Worm (Caenorhabditis elegans) whole organism, L1 larva: ENCODE measurements around the gene tut-2.

Experiments used
- C04F5.9 ChIP-seq: sonication (generic microtip); optimal IDR thresholded peaks from 2 replicates; lab custom pipeline; 2016; ENCODE audit warnings: missing genetic modification characterization, missing compliant biosample characterization
- C34B4.2 ChIP-seq: sonication (generic microtip); optimal IDR thresholded peaks from 2 replicates; lab custom pipeline; 2017; ENCODE audit warnings: mild to moderate bottlenecking, missing genetic modification characterization, missing compliant biosample characterization
- F16B12.6 ChIP-seq: fragments of 150-350 bp; optimal IDR thresholded peaks from 2 replicates; lab custom pipeline; 2014; ENCODE audit warnings: missing biosample characterization, missing genetic modification characterization
- alr-1 ChIP-seq: fragments of 200-800 bp; sonication (Bioruptor generic); optimal IDR thresholded peaks from 2 replicates; lab custom pipeline; 2018; ENCODE audit warnings: borderline replicate concordance, mild to moderate bottlenecking, missing genetic modification characterization, missing compliant biosample characterization
- ama-1 ChIP-seq: fragments of 150-350 bp; optimal IDR thresholded peaks from 2 replicates; lab custom pipeline; 2014
- dsc-1 ChIP-seq: sonication (generic microtip); optimal IDR thresholded peaks from 2 replicates; lab custom pipeline; 2016; ENCODE audit warnings: mild to moderate bottlenecking, missing genetic modification characterization, missing compliant biosample characterization
- efl-3 ChIP-seq: fragments of 200-800 bp; sonication (Bioruptor generic); optimal IDR thresholded peaks from 2 replicates; lab custom pipeline; 2018; ENCODE audit warnings: mild to moderate bottlenecking, missing genetic modification characterization, missing compliant biosample characterization
- egl-13 ChIP-seq: sonication (generic microtip); optimal IDR thresholded peaks from 2 replicates; lab custom pipeline; 2016; ENCODE audit warnings: missing genotype, missing genetic modification reagents, missing genetic modification characterization, missing compliant biosample characterization
- egl-27 ChIP-seq, 2 experiments: fragments of 150-350 bp in 1 of 2; sonication (generic microtip); optimal IDR thresholded peaks; 3 replicates each; lab custom pipeline; 2017 to 2018; ENCODE audit warnings: missing biosample characterization in 2 of 2, missing genetic modification characterization in 2 of 2, missing genetic modification reagents in 2 of 2
- ets-5 ChIP-seq: fragments of 200-800 bp; sonication (Bioruptor generic); IDR thresholded peaks from 2 replicates; pipeline ENCODE4 v1.3.6; 2022; ENCODE audit warnings: missing genetic modification characterization, missing compliant biosample characterization
- fkh-10 ChIP-seq: sonication (generic microtip); optimal IDR thresholded peaks from 2 replicates; lab custom pipeline; 2017; ENCODE audit warnings: missing biosample characterization, missing genetic modification reagents, missing genetic modification characterization
- fkh-4 ChIP-seq: sonication (generic microtip); optimal IDR thresholded peaks from 2 replicates; lab custom pipeline; 2016; ENCODE audit warnings: missing compliant biosample characterization, missing genetic modification characterization, borderline replicate concordance
- fkh-8 ChIP-seq: sonication (generic microtip); optimal IDR thresholded peaks from 2 replicates; lab custom pipeline; 2016; ENCODE audit warnings: mild to moderate bottlenecking, missing genetic modification characterization, missing compliant biosample characterization
- lin-14 ChIP-seq: fragments of 200-800 bp; sonication (Bioruptor generic); optimal IDR thresholded peaks from 2 replicates; lab custom pipeline; 2018; ENCODE audit warnings: mild to moderate bottlenecking, missing genetic modification characterization, moderate library complexity, missing compliant biosample characterization
- lin-15B ChIP-seq: fragments of 150-350 bp; sonication (generic microtip); optimal IDR thresholded peaks from 3 replicates; lab custom pipeline; 2014; ENCODE audit warnings: missing biosample characterization, missing genetic modification characterization
- lin-35 ChIP-seq, 2 experiments: fragments of 150-350 bp; optimal IDR thresholded peaks; 2 replicates each; lab custom pipeline; 2014; ENCODE audit warnings: missing biosample characterization in 2 of 2, missing genetic modification characterization in 2 of 2, missing genetic modification reagents in 2 of 2
- lir-3 ChIP-seq: sonication (generic microtip); optimal IDR thresholded peaks from 2 replicates; lab custom pipeline; 2016; ENCODE audit warnings: mild to moderate bottlenecking, missing genetic modification characterization, moderate library complexity, missing compliant biosample characterization; ENCODE audit not compliant: poor library complexity
- lsy-2 ChIP-seq, 2 experiments: fragments of 150-350 bp; optimal IDR thresholded peaks; 2 replicates each; lab custom pipeline; 2014; ENCODE audit warnings: missing biosample characterization in 2 of 2, missing genetic modification characterization in 2 of 2
- mab-9 ChIP-seq: fragments of 200-800 bp; sonication (Bioruptor generic); IDR thresholded peaks from 2 replicates; pipeline ENCODE4 v1.3.6; 2022; ENCODE audit warnings: missing genetic modification reagents, missing genetic modification characterization, missing compliant biosample characterization
- mdl-1 ChIP-seq, 2 experiments: fragments of 150-350 bp; optimal IDR thresholded peaks; 2 replicates each; lab custom pipeline; 2014 to 2017; ENCODE audit warnings: missing biosample characterization in 2 of 2, missing genetic modification characterization in 2 of 2, inconsistent platforms in 1 of 2
- nhr-12 ChIP-seq: sonication (generic microtip); optimal IDR thresholded peaks from 2 replicates; lab custom pipeline; 2017; ENCODE audit warnings: missing biosample characterization, missing genetic modification characterization
- nhr-19 ChIP-seq: fragments of 200-800 bp; sonication (Bioruptor generic); conservative IDR thresholded peaks from 2 replicates; pipeline ENCODE4 v1.3.6; 2022; ENCODE audit warnings: missing genetic modification characterization, missing compliant biosample characterization
- nhr-71 ChIP-seq: sonication (generic microtip); optimal IDR thresholded peaks from 2 replicates; lab custom pipeline; 2016; ENCODE audit warnings: mild to moderate bottlenecking, missing genetic modification characterization, moderate library complexity, missing compliant biosample characterization
- nhr-84 ChIP-seq: sonication (generic microtip); optimal IDR thresholded peaks from 2 replicates; lab custom pipeline; 2017; ENCODE audit warnings: missing biosample characterization, missing genetic modification characterization
- pag-3 ChIP-seq: sonication (generic microtip); optimal IDR thresholded peaks from 2 replicates; lab custom pipeline; 2017; ENCODE audit warnings: missing genetic modification characterization, mild to moderate bottlenecking, missing compliant biosample characterization, antibody characterized with exemption, borderline replicate concordance; ENCODE audit not compliant: insufficient read depth
- pax-3 ChIP-seq: fragments of 200-800 bp; sonication (Bioruptor generic); optimal IDR thresholded peaks from 2 replicates; lab custom pipeline; 2018; ENCODE audit warnings: mild to moderate bottlenecking, missing genetic modification characterization, moderate library complexity, missing compliant biosample characterization
- pqm-1 ChIP-seq: sonication (generic microtip); optimal IDR thresholded peaks from 3 replicates; lab custom pipeline; 2017; ENCODE audit warnings: missing biosample characterization, missing genetic modification characterization
- rnt-1 ChIP-seq: sonication (generic microtip); optimal IDR thresholded peaks from 2 replicates; lab custom pipeline; 2016; ENCODE audit warnings: mild to moderate bottlenecking, missing genetic modification characterization, moderate library complexity, missing compliant biosample characterization
- snpc-4 ChIP-seq: fragments of 150-350 bp; optimal IDR thresholded peaks from 2 replicates; lab custom pipeline; 2014; ENCODE audit warnings: missing biosample characterization, missing genetic modification characterization
- unc-62 ChIP-seq: fragments of 150-350 bp; optimal IDR thresholded peaks from 2 replicates; lab custom pipeline; 2014; ENCODE audit warnings: missing biosample characterization, missing genetic modification reagents, missing genetic modification characterization
- vab-15 ChIP-seq: sonication (generic microtip); optimal IDR thresholded peaks from 2 replicates; lab custom pipeline; 2017; ENCODE audit warnings: missing genotype, mild to moderate bottlenecking, missing genetic modification characterization, missing compliant biosample characterization
- ztf-11 ChIP-seq, 2 experiments: sonication (generic microtip); optimal IDR thresholded peaks; 2 replicates each; lab custom pipeline; 2016 to 2017; ENCODE audit warnings: missing genetic modification characterization in 2 of 2, missing biosample characterization in 1 of 2, missing compliant biosample characterization in 1 of 2

The tut-2 gene

ce11 chrV:10635722-10636121 is 22.3 kb upstream of the tut-2 start, which contains the start of gene kvs-2:
Gene kvs-2, plus strand, starts transcription at chrV:10636022.
- TF ChIP-seq ztf-11 (tag; optimal IDR thresholded peaks at IDR 0.05; lab: Kevin White, UChicago) (no peak), lin-35 (GFP tag; optimal IDR thresholded peaks at IDR 0.05; lab: Kevin White, UChicago) (no peak), snpc-4 (tag; lab: Kevin White, UChicago) (no peak), pag-3 (no peak), nhr-19 (GFP tag; lab: Robert Waterston, UW) (no peak)
- TF ChIP-seq, all 84 proteins: peak for 0

DNA sequence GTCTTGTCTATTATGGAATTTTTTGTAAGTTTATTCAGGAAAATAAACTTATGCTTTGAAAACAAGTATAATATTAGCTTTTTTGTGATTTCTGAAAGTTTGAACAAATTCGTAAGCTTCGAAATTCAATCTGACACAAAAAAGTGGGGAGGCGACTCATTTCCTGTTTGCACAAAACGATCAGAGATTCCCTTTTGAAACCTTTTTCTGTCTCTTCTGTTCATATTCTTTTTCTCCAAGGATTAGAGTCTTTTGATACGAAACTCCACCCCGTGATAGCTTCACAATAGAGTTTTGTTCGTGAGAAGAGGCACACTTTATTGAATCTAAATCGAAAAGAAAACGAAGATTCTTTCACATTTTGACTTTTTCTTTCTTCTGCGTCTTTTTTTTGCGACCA is 17.1 kb upstream of the tut-2 start:
- TF ChIP-seq lsy-2 (tag; optimal IDR thresholded peaks at IDR 0.05; lab: Kevin White, UChicago) (no peak), dsc-1 (tag; lab: Kevin White, UChicago) (peak; percentile 19), lin-14 (GFP tag; lab: Kevin White, UChicago) (peak; percentile 45), fkh-10 (GFP tag; lab: Kevin White, UChicago) (peak; percentile 74), egl-13 (no peak)

ce11 chrV:10647043-10647611 is 10.9 kb upstream of the tut-2 start, which contains the start of the genes C32C4.3 and C32C4.16:
Gene C32C4.3, minus strand, starts transcription at chrV:10647143.
Gene C32C4.16, plus strand, starts transcription at chrV:10647561.
- no peak for TF ChIP-seq mab-9 (GFP tag; lab: Robert Waterston, UW)
- no peak for TF ChIP-seq nhr-84 (tag; lab: Kevin White, UChicago)
- no peak for TF ChIP-seq fkh-4 (tag; lab: Kevin White, UChicago)
- no peak for TF ChIP-seq lin-15B (tag; lab: Kevin White, UChicago)
- no peak for TF ChIP-seq lin-14 (GFP tag; lab: Kevin White, UChicago)
- no peak for TF ChIP-seq efl-3 (GFP tag; lab: Kevin White, UChicago)

DNA sequence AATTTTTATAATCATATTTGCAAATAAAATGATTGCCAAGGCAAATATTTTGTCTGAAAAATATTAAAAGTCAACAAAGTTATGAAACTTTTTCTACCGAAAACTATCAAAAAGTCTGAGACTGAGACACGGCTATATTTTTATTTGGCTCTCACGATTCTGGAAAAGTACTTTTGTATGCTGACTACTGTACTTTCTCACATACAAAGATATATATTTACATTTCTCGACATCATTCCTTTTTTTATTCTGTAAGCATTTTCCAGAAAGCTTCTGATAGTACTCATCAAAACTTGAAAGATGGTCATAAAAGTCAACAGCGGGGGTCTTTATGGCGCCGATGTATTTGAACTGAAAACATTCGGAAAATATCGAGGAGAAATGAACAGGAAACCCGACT is 9.9 kb upstream of the tut-2 start, which contains the start of gene aqp-6:
Gene aqp-6 (plus strand): TSS at position 301 of the 400 bp plus-strand sequence.
- no peak for TF ChIP-seq F16B12.6
- no peak for TF ChIP-seq nhr-12
- TF ChIP-seq C34B4.2 (tag; lab: Kevin White, UChicago): no peak
- TF ChIP-seq C04F5.9 (tag; lab: Kevin White, UChicago): no peak
- no peak for TF ChIP-seq nhr-71 (tag; lab: Kevin White, UChicago)
- TF ChIP-seq vab-15 (tag; lab: Kevin White, UChicago): no peak
- TF ChIP-seq mdl-1 (tag; optimal IDR thresholded peaks at IDR 0.05; lab: Kevin White, UChicago): no peak
- TF ChIP-seq ama-1: no peak
- TF ChIP-seq rnt-1 (tag; lab: Kevin White, UChicago): no peak

DNA sequence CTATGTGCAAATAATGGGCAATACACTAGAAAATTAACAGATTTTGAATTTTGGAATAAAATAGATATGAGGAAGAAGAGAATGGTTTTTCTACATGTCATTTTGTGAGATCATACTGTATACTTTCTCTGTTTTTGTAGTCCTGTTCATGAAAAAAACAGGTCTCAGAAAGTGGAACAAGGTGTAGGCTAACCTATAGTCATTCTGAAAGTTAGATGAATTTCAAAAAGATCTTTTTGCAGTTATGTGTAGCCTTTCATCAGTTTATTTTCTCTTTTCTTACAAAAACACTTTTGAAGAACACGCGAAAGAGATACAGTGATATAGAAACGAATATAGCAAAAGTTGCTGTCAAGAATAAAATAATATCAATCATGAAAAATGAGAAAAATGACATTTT is 3.9 kb upstream of the tut-2 start, which contains the start of gene ugt-35:
Gene ugt-35 (minus strand): TSS at position 101 of the 400 bp plus-strand sequence.
- no peak for TF ChIP-seq egl-27 (tag; optimal IDR thresholded peaks at IDR 0.05; lab: Kevin White, UChicago)
- no peak for TF ChIP-seq dsc-1 (tag; lab: Kevin White, UChicago)
- no peak for TF ChIP-seq ets-5 (GFP tag; lab: Robert Waterston, UW)
- no peak for TF ChIP-seq alr-1
- no peak for TF ChIP-seq pqm-1 (tag; lab: Kevin White, UChicago)
- no peak for TF ChIP-seq pax-3
- TF ChIP-seq fkh-8 (tag; lab: Kevin White, UChicago): no peak
- TF ChIP-seq unc-62 (GFP tag; lab: Kevin White, UChicago): no peak
- no peak for TF ChIP-seq ama-1
- no peak for TF ChIP-seq lir-3 (tag; lab: Kevin White, UChicago)
- TF ChIP-seq snpc-4 (tag; lab: Kevin White, UChicago): no peak
- no peak for TF ChIP-seq mab-9 (GFP tag; lab: Robert Waterston, UW)
